Fruit fly (Drosophila melanogaster) whole organism, embryonic: ENCODE results near the gene Nf-YC.
A peak's percentile ranks its signal among the peaks of the same experiment; 100 is the strongest.

Experiments
- Bdp1 ChIP-seq: fragments of 200-800 bp; sonication (Bioruptor generic); optimal IDR thresholded peaks from 3 replicates; lab custom pipeline; 2016; ENCODE audit warnings: missing biosample characterization, missing genetic modification characterization
- CG11398 ChIP-seq: fragments of 200-800 bp; sonication (Bioruptor generic); optimal IDR thresholded peaks from 2 replicates; lab custom pipeline; 2016; ENCODE audit warnings: missing biosample characterization, missing genetic modification characterization
- CG11504 ChIP-seq: fragments of 200-800 bp; sonication (Bioruptor generic); optimal IDR thresholded peaks from 3 replicates; lab custom pipeline; 2019; ENCODE audit warnings: missing biosample characterization, mild to moderate bottlenecking, missing genetic modification characterization, moderate library complexity
- CG11695 ChIP-seq: fragments of 200-800 bp; sonication (Bioruptor generic); IDR thresholded peaks from 3 replicates; pipeline ENCODE4 v1.3.6; 2022; ENCODE audit warnings: missing biosample characterization, missing genetic modification characterization
- CG13123 ChIP-seq: fragments of 200-800 bp; sonication (Bioruptor generic); optimal IDR thresholded peaks from 2 replicates; lab custom pipeline; 2016; ENCODE audit warnings: missing biosample characterization, missing genetic modification characterization
- CG14014 ChIP-seq: fragments of 200-800 bp; sonication (Bioruptor generic); IDR thresholded peaks from 2 replicates; pipeline ENCODE4 v1.3.6; 2022; ENCODE audit warnings: missing biosample characterization, missing genetic modification characterization
- CG1602 ChIP-seq: fragments of 200-800 bp; sonication (Bioruptor generic); optimal IDR thresholded peaks from 3 replicates; lab custom pipeline; 2016; ENCODE audit warnings: missing biosample characterization, missing genetic modification characterization
- CG16815 ChIP-seq: fragments of 200-800 bp; sonication (Bioruptor generic); optimal IDR thresholded peaks from 3 replicates; lab custom pipeline; 2017; ENCODE audit warnings: missing biosample characterization, mild to moderate bottlenecking, missing genetic modification characterization
- CG17186 ChIP-seq: fragments of 200-800 bp; sonication (Bioruptor generic); optimal IDR thresholded peaks from 3 replicates; lab custom pipeline; 2017; ENCODE audit warnings: missing biosample characterization, missing genetic modification reagents, missing genetic modification characterization
- CG17568 ChIP-seq: fragments of 200-800 bp; sonication (Bioruptor generic); optimal IDR thresholded peaks from 2 replicates; lab custom pipeline; 2018; ENCODE audit warnings: missing biosample characterization, mild to moderate bottlenecking, missing genetic modification characterization, moderate library complexity
- CG1792 ChIP-seq: fragments of 200-800 bp; sonication (Bioruptor generic); optimal IDR thresholded peaks from 2 replicates; lab custom pipeline; 2016; ENCODE audit warnings: missing biosample characterization, missing genetic modification characterization
- CG2120 ChIP-seq: fragments of 200-800 bp; sonication (Bioruptor generic); optimal IDR thresholded peaks from 3 replicates; lab custom pipeline; 2016; ENCODE audit warnings: missing biosample characterization, missing genetic modification characterization
- CG2678 ChIP-seq: fragments of 200-800 bp; sonication (Bioruptor generic); optimal IDR thresholded peaks from 3 replicates; lab custom pipeline; 2019; ENCODE audit warnings: missing biosample characterization, mild to moderate bottlenecking, missing genetic modification characterization, moderate library complexity
- CG3726 ChIP-seq: fragments of 200-800 bp; sonication (Bioruptor generic); IDR thresholded peaks from 3 replicates; pipeline ENCODE4, ENCODE4 v1.3.6; 2022; ENCODE audit warnings: missing biosample characterization, missing genetic modification characterization
- CG4820 ChIP-seq: fragments of 200-800 bp; sonication (Bioruptor generic); optimal IDR thresholded peaks from 3 replicates; lab custom pipeline; 2016; ENCODE audit warnings: missing biosample characterization, missing genetic modification characterization
- CG5180 ChIP-seq: fragments of 200-800 bp; sonication (Bioruptor generic); optimal IDR thresholded peaks from 3 replicates; lab custom pipeline; 2017; ENCODE audit warnings: missing biosample characterization, missing genetic modification characterization, mild to moderate bottlenecking, moderate library complexity, missing genetic modification reagents
- CG6254 ChIP-seq: fragments of 200-800 bp; sonication (Bioruptor generic); optimal IDR thresholded peaks from 3 replicates; lab custom pipeline; 2017; ENCODE audit warnings: mild to moderate bottlenecking, missing biosample characterization, missing genetic modification reagents, missing genetic modification characterization
- CG6654 ChIP-seq: fragments of 200-800 bp; sonication (Bioruptor generic); optimal IDR thresholded peaks from 2 replicates; lab custom pipeline; 2017; ENCODE audit warnings: missing biosample characterization, mild to moderate bottlenecking, missing genetic modification characterization
- CG6813 ChIP-seq: fragments of 200-800 bp; sonication (Bioruptor generic); optimal IDR thresholded peaks from 2 replicates; lab custom pipeline; 2017; ENCODE audit warnings: missing biosample characterization, missing genetic modification characterization, mild to moderate bottlenecking, moderate library complexity, missing genetic modification reagents
- CG7271 ChIP-seq: fragments of 200-800 bp; sonication (Bioruptor generic); optimal IDR thresholded peaks from 2 replicates; lab custom pipeline; 2018; ENCODE audit warnings: missing biosample characterization, mild to moderate bottlenecking, missing genetic modification characterization, moderate library complexity
- CG7928 ChIP-seq: fragments of 200-800 bp; sonication (Bioruptor generic); optimal IDR thresholded peaks from 2 replicates; lab custom pipeline; 2017; ENCODE audit warnings: missing biosample characterization, mild to moderate bottlenecking, missing genetic modification characterization
- CG9797 ChIP-seq: fragments of 200-800 bp; sonication (Bioruptor generic); optimal IDR thresholded peaks from 3 replicates; lab custom pipeline; 2018; ENCODE audit warnings: missing biosample characterization, mild to moderate bottlenecking, missing genetic modification characterization
- CkIIα-i1 ChIP-seq: fragments of 200-800 bp; sonication (Bioruptor generic); IDR thresholded peaks from 2 replicates; pipeline ENCODE4 v1.3.6; 2022; ENCODE audit warnings: missing biosample characterization, missing genetic modification characterization
- CoRest ChIP-seq: fragments of 200-800 bp; sonication (Bioruptor generic); optimal IDR thresholded peaks from 3 replicates; lab custom pipeline; 2018; ENCODE audit warnings: missing biosample characterization, mild to moderate bottlenecking, missing genetic modification characterization, moderate library complexity
- Fer1 ChIP-seq: fragments of 200-800 bp; sonication (Bioruptor generic); optimal IDR thresholded peaks from 2 replicates; lab custom pipeline; 2017; ENCODE audit warnings: missing biosample characterization, mild to moderate bottlenecking, missing genetic modification characterization
- Fer3 ChIP-seq: fragments of 200-800 bp; sonication (Bioruptor generic); optimal IDR thresholded peaks from 2 replicates; lab custom pipeline; 2018; ENCODE audit warnings: missing biosample characterization, mild to moderate bottlenecking, missing genetic modification characterization, moderate library complexity
- Hand ChIP-seq: fragments of 200-800 bp; sonication (Bioruptor generic); optimal IDR thresholded peaks from 2 replicates; lab custom pipeline; 2017; ENCODE audit warnings: mild to moderate bottlenecking, missing biosample characterization, missing genetic modification reagents, missing genetic modification characterization
- Hmr ChIP-seq: fragments of 200-800 bp; sonication (Bioruptor generic); optimal IDR thresholded peaks from 3 replicates; lab custom pipeline; 2017; ENCODE audit warnings: mild to moderate bottlenecking, missing biosample characterization, missing genetic modification reagents, missing genetic modification characterization
- Jarid2 ChIP-seq: fragments of 200-800 bp; sonication (Bioruptor generic); optimal IDR thresholded peaks from 3 replicates; lab custom pipeline; 2017; ENCODE audit warnings: mild to moderate bottlenecking, missing biosample characterization, missing genetic modification reagents, missing genetic modification characterization
- Tbp ChIP-seq: fragments of >200 bp; optimal IDR thresholded peaks from 2 replicates; lab custom pipeline; 2018; ENCODE audit warnings: missing biosample characterization, missing genetic modification characterization
- bigmax ChIP-seq: fragments of 200-800 bp; sonication (Bioruptor generic); optimal IDR thresholded peaks from 2 replicates; lab custom pipeline; 2018; ENCODE audit warnings: missing biosample characterization, mild to moderate bottlenecking, missing genetic modification characterization
- ci ChIP-seq: fragments of 200-800 bp; sonication (Bioruptor generic); IDR thresholded peaks from 3 replicates; pipeline ENCODE4 v1.3.6; 2022; ENCODE audit warnings: missing biosample characterization, missing genetic modification characterization
- crp ChIP-seq, 2 experiments: fragments of 200-800 bp; sonication (Bioruptor generic); optimal IDR thresholded peaks; 2 replicates in 1 of 2; 3 replicates in 1 of 2; lab custom pipeline; 2017; ENCODE audit warnings: missing biosample characterization in 2 of 2, missing genetic modification characterization in 2 of 2, mild to moderate bottlenecking in 1 of 2, moderate library complexity in 1 of 2
- disco-r ChIP-seq: fragments of 200-800 bp; sonication (Bioruptor generic); optimal IDR thresholded peaks from 2 replicates; lab custom pipeline; 2016; ENCODE audit warnings: missing biosample characterization, missing genetic modification characterization
- exex ChIP-seq: fragments of 200-800 bp; sonication (Bioruptor generic); optimal IDR thresholded peaks from 4 replicates; lab custom pipeline; 2018; ENCODE audit warnings: missing biosample characterization, mild to moderate bottlenecking, missing genetic modification characterization, moderate library complexity
- fd102C ChIP-seq: fragments of 200-800 bp; sonication (Bioruptor generic); optimal IDR thresholded peaks from 2 replicates; lab custom pipeline; 2018; ENCODE audit warnings: missing biosample characterization, mild to moderate bottlenecking, missing genetic modification characterization, moderate library complexity
- ham ChIP-seq: fragments of 200-800 bp; sonication (Bioruptor generic); IDR thresholded peaks from 2 replicates; pipeline ENCODE4 v1.3.6; 2022; ENCODE audit warnings: missing biosample characterization, missing genetic modification characterization
- hb ChIP-seq: fragments of 200-800 bp; sonication (Bioruptor generic); IDR thresholded peaks from 3 replicates; pipeline ENCODE4 v1.3.6; 2022; ENCODE audit warnings: missing biosample characterization, missing genetic modification characterization; ENCODE audit not compliant: partially characterized antibody
- inv ChIP-seq: fragments of 200-800 bp; sonication (Bioruptor generic); IDR thresholded peaks from 2 replicates; pipeline ENCODE4 v1.3.6; 2022; ENCODE audit warnings: missing biosample characterization, missing genetic modification characterization; ENCODE audit not compliant: partially characterized antibody
- kay ChIP-seq: fragments of 200-800 bp; sonication (Bioruptor generic); optimal IDR thresholded peaks from 2 replicates; lab custom pipeline; 2016; ENCODE audit warnings: missing biosample characterization, missing genetic modification characterization
- kni ChIP-seq: fragments of 200-800 bp; sonication (Bioruptor generic); optimal IDR thresholded peaks from 3 replicates; lab custom pipeline; 2017; ENCODE audit warnings: mild to moderate bottlenecking, missing biosample characterization, missing genetic modification reagents, missing genetic modification characterization
- pb ChIP-seq: fragments of 200-800 bp; sonication (Bioruptor generic); optimal IDR thresholded peaks from 3 replicates; lab custom pipeline; 2016; ENCODE audit warnings: missing biosample characterization, missing genetic modification characterization
- prd ChIP-seq, 3 experiments: fragments of >200 bp in 2 of 3; fragments of 200-800 bp in 1 of 3; sonication (Bioruptor generic) in 1 of 3; optimal IDR thresholded peaks in 2 of 3; IDR thresholded peaks in 1 of 3; 2 replicates in 2 of 3; 3 replicates in 1 of 3; pipeline versions ENCODE4 v1.3.6 to Lab custom; 2017 to 2022; ENCODE audit warnings: missing biosample characterization in 1 of 3, missing genetic modification characterization in 1 of 3
- sc ChIP-seq, 3 experiments: fragments of >200 bp in 2 of 3; fragments of 200-800 bp in 1 of 3; sonication (Bioruptor generic) in 1 of 3; optimal IDR thresholded peaks; 2 replicates in 2 of 3; 3 replicates in 1 of 3; lab custom pipeline; 2017; ENCODE audit warnings: mild to moderate bottlenecking in 1 of 3, missing biosample characterization in 1 of 3, missing genetic modification characterization in 1 of 3, missing genetic modification reagents in 1 of 3
- sd ChIP-seq: fragments of 200-800 bp; sonication (Bioruptor generic); optimal IDR thresholded peaks from 3 replicates; lab custom pipeline; 2018; ENCODE audit warnings: missing biosample characterization, mild to moderate bottlenecking, missing genetic modification characterization, moderate library complexity
- ssp ChIP-seq: fragments of 200-800 bp; sonication (Bioruptor generic); IDR thresholded peaks from 2 replicates; pipeline ENCODE4 v1.3.6; 2022; ENCODE audit warnings: missing biosample characterization, missing genetic modification characterization
- wor ChIP-seq: fragments of 200-800 bp; sonication (Bioruptor generic); IDR thresholded peaks from 2 replicates; pipeline ENCODE4 v1.3.6; 2022; ENCODE audit warnings: missing biosample characterization, missing genetic modification characterization
- zen2 ChIP-seq: fragments of 200-800 bp; sonication (Bioruptor generic); IDR thresholded peaks from 3 replicates; pipeline ENCODE4 v1.3.6; 2022; ENCODE audit warnings: missing biosample characterization, missing genetic modification characterization; ENCODE audit not compliant: partially characterized antibody

Gene Nf-YC

DNA sequence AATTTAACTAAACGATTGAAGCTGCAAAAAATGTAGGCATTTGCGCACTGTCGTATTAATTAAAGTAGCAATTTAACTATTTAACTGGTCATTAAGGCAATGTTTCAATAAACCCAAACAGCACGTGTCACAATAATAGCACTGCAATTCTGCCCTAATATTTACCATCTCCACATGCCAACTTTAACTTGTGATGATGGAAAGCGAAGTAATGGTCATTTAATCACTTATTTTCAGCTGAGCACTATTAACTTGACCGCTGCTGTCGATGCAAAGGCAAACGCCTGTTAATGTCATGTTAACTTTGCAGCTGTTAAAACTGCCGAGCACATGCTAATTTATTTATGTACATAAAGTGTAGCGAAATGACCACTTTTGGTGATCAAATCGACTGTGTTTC lies 26.5 kb downstream of the Nf-YC start (continued):
- TF ChIP-seq CG13123 (GFP tag; lab: Kevin White, UChicago) = peak; percentile 64
- TF ChIP-seq prd (optimal IDR thresholded peaks at IDR 0.05; lab: Kevin White, UChicago) = no peak
- TF ChIP-seq prd (GFP tag; IDR thresholded peaks at IDR 0.05; lab: Robert Waterston, UW) = peak; percentile 88
- TF ChIP-seq CG9797 (GFP tag; lab: Kevin White, UChicago) = no peak
- peak; percentile 56 for TF ChIP-seq Hand (GFP tag; lab: Kevin White, UChicago)
- TF ChIP-seq fd102C = no peak
- TF ChIP-seq CG11398 (GFP tag; lab: Kevin White, UChicago) = peak; percentile 28
- TF ChIP-seq exex (tag; lab: Kevin White, UChicago) = peak; percentile 12
- peak; percentile 62 for TF ChIP-seq CkIIα-i1
- peak; percentile 69 for TF ChIP-seq CG4820
- TF ChIP-seq CG17568 (GFP tag; lab: Kevin White, UChicago) = peak; percentile 68
- no peak for TF ChIP-seq hb (GFP tag; lab: Robert Waterston, UW)
- peak; percentile 78 for TF ChIP-seq CG1602
- TF ChIP-seq CG1792 (GFP tag; lab: Kevin White, UChicago) = peak; percentile 67
- TF ChIP-seq CG5180 = peak; percentile 65
- TF ChIP-seq sd (tag; lab: Kevin White, UChicago) = no peak
- peak; percentile 83 for TF ChIP-seq Fer3 (tag; lab: Kevin White, UChicago)
- TF ChIP-seq CG11695 = peak; percentile 83; the same call in 2 of the 3 replicates
- TF ChIP-seq Bdp1 (GFP tag; lab: Kevin White, UChicago) = peak; percentile 55
- TF ChIP-seq inv (GFP tag; lab: Robert Waterston, UW) = no peak
- peak; percentile 62; the same call in 1 of the 2 replicates for TF ChIP-seq ssp (GFP tag; lab: Robert Waterston, UW)
- TF ChIP-seq Hmr (GFP tag; lab: Kevin White, UChicago) = peak; percentile 81
- TF ChIP-seq ham (GFP tag; lab: Robert Waterston, UW) = peak; percentile 65; the same call in 1 of the 2 replicates
- TF ChIP-seq CG6654 (GFP tag; lab: Kevin White, UChicago) = peak; percentile 46
- TF ChIP-seq ci (GFP tag; lab: Robert Waterston, UW) = peak; percentile 91
- TF ChIP-seq CG7271 (tag; lab: Kevin White, UChicago) = no peak
- no peak for TF ChIP-seq zen2 (GFP tag; lab: Robert Waterston, UW)
- no peak for TF ChIP-seq kni
- TF ChIP-seq CG16815 = peak; percentile 71
- peak; percentile 20 for TF ChIP-seq kay (GFP tag; lab: Kevin White, UChicago)
- peak in 1 of 2 experiments; percentile 36 for TF ChIP-seq crp (GFP tag; optimal IDR thresholded peaks at IDR 0.05; lab: Kevin White, UChicago)
- peak; percentile 68 for TF ChIP-seq wor
- no peak for TF ChIP-seq sc (optimal IDR thresholded peaks at IDR 0.05; lab: Kevin White, UChicago)
- peak; percentile 27 for TF ChIP-seq sc (GFP tag; optimal IDR thresholded peaks at IDR 0.05; lab: Kevin White, UChicago)
- TF ChIP-seq bigmax = no peak
- peak; percentile 73 for TF ChIP-seq pb
- TF ChIP-seq CG17186 (GFP tag; lab: Kevin White, UChicago) = peak; percentile 15
- TF ChIP-seq CG6813 (GFP tag; lab: Kevin White, UChicago) = peak; percentile 82
- peak; percentile 83 for TF ChIP-seq CoRest (tag; lab: Kevin White, UChicago)
- peak; percentile 36 for TF ChIP-seq CG7928 (GFP tag; lab: Kevin White, UChicago)
- peak; percentile 86 for TF ChIP-seq CG3726
- TF ChIP-seq disco-r = peak; percentile 78
- peak; percentile 71 for TF ChIP-seq Fer1
- peak; percentile 87 for TF ChIP-seq CG2678
- peak; percentile 51 for TF ChIP-seq Jarid2
- no peak for TF ChIP-seq Tbp (GFP tag; lab: Kevin White, UChicago)
- peak; percentile 88 for TF ChIP-seq CG11504 (tag; lab: Kevin White, UChicago)
- peak; percentile 89 for TF ChIP-seq CG2120 (GFP tag; lab: Kevin White, UChicago)
- peak; percentile 46 for TF ChIP-seq CG6254 (GFP tag; lab: Kevin White, UChicago)
- peak; percentile 87 for TF ChIP-seq CG14014 (GFP tag; lab: Robert Waterston, UW)
